ENCODE assay signal across 1 fruit fly cellular context in genomic region chr2L:2579669-2580351, dm6.
TF ChIP-seq lines count a peak whose summit lies in the region.

Gene ND-B17.2, minus strand, starts transcription at chr2L:2580172.
Gene Arpc5, plus strand, starts transcription at chr2L:2580292.

TF ChIP-seq in whole organism, embryonic, 481 proteins besides CTCF, POLR2A, EP300 and RAD21 (continued from another document and continues in another):
- TF ChIP-seq tin (GFP tag; optimal IDR thresholded peaks at IDR 0.05; lab: Kevin White, UChicago), result no peak
- no peak for TF ChIP-seq NC2α (GFP tag; optimal IDR thresholded peaks at IDR 0.05; lab: Kevin White, UChicago)
- no peak for TF ChIP-seq sna (GFP tag; IDR thresholded peaks at IDR 0.05; lab: Robert Waterston, UW; ENCODE audit: partially characterized antibody)
- no peak for TF ChIP-seq CG11560 (tag; IDR thresholded peaks at IDR 0.05; lab: Robert Waterston, UW)
- TF ChIP-seq mld (GFP tag; IDR thresholded peaks at IDR 0.05; lab: Robert Waterston, UW; ENCODE audit: partially characterized antibody), result no peak
- no peak for TF ChIP-seq Drgx (GFP tag; IDR thresholded peaks at IDR 0.05; lab: Robert Waterston, UW)
- no peak for TF ChIP-seq dmrt99B (tag; optimal IDR thresholded peaks at IDR 0.05; lab: Kevin White, UChicago)
- TF ChIP-seq MBD-R2 (GFP tag; IDR thresholded peaks at IDR 0.05; lab: Robert Waterston, UW), result peak; percentile 89
- no peak for TF ChIP-seq Ets65A (GFP tag; lab: Kevin White, UChicago)
- TF ChIP-seq lab (GFP tag; optimal IDR thresholded peaks at IDR 0.05; lab: Kevin White, UChicago), result no peak
- no peak for TF ChIP-seq CG42726 (GFP tag; IDR thresholded peaks at IDR 0.05; lab: Robert Waterston, UW; ENCODE audit: partially characterized antibody)
- no peak for TF ChIP-seq jumu (GFP tag; optimal IDR thresholded peaks at IDR 0.05; lab: Kevin White, UChicago)
- no peak for TF ChIP-seq CG1529 (GFP tag; optimal IDR thresholded peaks at IDR 0.05; lab: Kevin White, UChicago)
- TF ChIP-seq pho (GFP tag; optimal IDR thresholded peaks at IDR 0.05; lab: Kevin White, UChicago), result no peak
- TF ChIP-seq HmgZ (tag; optimal IDR thresholded peaks at IDR 0.05; lab: Kevin White, UChicago), result no peak
- TF ChIP-seq bowl (GFP tag; IDR thresholded peaks at IDR 0.05; lab: Robert Waterston, UW), result no peak
- TF ChIP-seq CG3163 (GFP tag; optimal IDR thresholded peaks at IDR 0.05; lab: Kevin White, UChicago), result no peak
- no peak for TF ChIP-seq CG7372 (GFP tag; IDR thresholded peaks at IDR 0.05; lab: Robert Waterston, UW)
- TF ChIP-seq Lpt (GFP tag; optimal IDR thresholded peaks at IDR 0.05; lab: Kevin White, UChicago), result no peak
- TF ChIP-seq CG12299 (tag; optimal IDR thresholded peaks at IDR 0.05; lab: Kevin White, UChicago), result no peak
- no peak for TF ChIP-seq jing (GFP tag; optimal IDR thresholded peaks at IDR 0.05; lab: Kevin White, UChicago)
- no peak for TF ChIP-seq Asciz (GFP tag; optimal IDR thresholded peaks at IDR 0.05; lab: Kevin White, UChicago)
- no peak for TF ChIP-seq Abd-B (GFP tag; optimal IDR thresholded peaks at IDR 0.05; lab: Kevin White, UChicago)
- TF ChIP-seq Bteb2 (GFP tag; optimal IDR thresholded peaks at IDR 0.05; lab: Kevin White, UChicago), result no peak
- no peak for TF ChIP-seq ttk (GFP tag; IDR thresholded peaks at IDR 0.05; lab: Robert Waterston, UW)
- TF ChIP-seq gro (GFP tag; optimal IDR thresholded peaks at IDR 0.05; lab: Kevin White, UChicago), result no peak
- no peak for TF ChIP-seq Spps (tag; optimal IDR thresholded peaks at IDR 0.05; lab: Kevin White, UChicago)
- TF ChIP-seq fd96Cb (tag; optimal IDR thresholded peaks at IDR 0.05; lab: Kevin White, UChicago), result no peak
- TF ChIP-seq eyg (GFP tag; optimal IDR thresholded peaks at IDR 0.05; lab: Kevin White, UChicago), result no peak
- no peak for TF ChIP-seq ems (GFP tag; optimal IDR thresholded peaks at IDR 0.05; lab: Kevin White, UChicago)
- TF ChIP-seq Sry-β (GFP tag; optimal IDR thresholded peaks at IDR 0.05; lab: Kevin White, UChicago), result no peak
- peak; percentile 74 for TF ChIP-seq pzg (GFP tag; optimal IDR thresholded peaks at IDR 0.05; lab: Kevin White, UChicago)
- no peak for TF ChIP-seq MTF-1 (GFP tag; optimal IDR thresholded peaks at IDR 0.05; lab: Kevin White, UChicago; ENCODE audit: borderline replicate concordance)
- TF ChIP-seq inv (GFP tag; IDR thresholded peaks at IDR 0.05; lab: Robert Waterston, UW; ENCODE audit: partially characterized antibody), result no peak
- TF ChIP-seq oc (tag; optimal IDR thresholded peaks at IDR 0.05; lab: Kevin White, UChicago), result no peak
- TF ChIP-seq ind (GFP tag; optimal IDR thresholded peaks at IDR 0.05; lab: Kevin White, UChicago), result no peak
- no peak for TF ChIP-seq D19B (GFP tag; optimal IDR thresholded peaks at IDR 0.05; lab: Kevin White, UChicago)
- TF ChIP-seq CG6654 (GFP tag; optimal IDR thresholded peaks at IDR 0.05; lab: Kevin White, UChicago), result no peak
- no peak for TF ChIP-seq kni (GFP tag; optimal IDR thresholded peaks at IDR 0.05; lab: Kevin White, UChicago)
- no peak for TF ChIP-seq sc (optimal IDR thresholded peaks at IDR 0.05; lab: Kevin White, UChicago)
- TF ChIP-seq sc (GFP tag; optimal IDR thresholded peaks at IDR 0.05; lab: Kevin White, UChicago), result no peak
- TF ChIP-seq sima (GFP tag; optimal IDR thresholded peaks at IDR 0.05; lab: Kevin White, UChicago), result no peak
- TF ChIP-seq corto (GFP tag; optimal IDR thresholded peaks at IDR 0.05; lab: Kevin White, UChicago), result no peak
- TF ChIP-seq nom (GFP tag; optimal IDR thresholded peaks at IDR 0.05; lab: Kevin White, UChicago), result no peak
- TF ChIP-seq caup (GFP tag; optimal IDR thresholded peaks at IDR 0.05; lab: Kevin White, UChicago; ENCODE audit: severe bottlenecking), result no peak
- TF ChIP-seq CG16813 (GFP tag; IDR thresholded peaks at IDR 0.05; lab: Robert Waterston, UW; ENCODE audit: partially characterized antibody), result no peak
- peak in 1 of 2 experiments; percentile 75 for TF ChIP-seq insv (GFP tag; optimal IDR thresholded peaks at IDR 0.05; lab: Kevin White, UChicago)
- no peak for TF ChIP-seq Aef1 (GFP tag; IDR thresholded peaks at IDR 0.05; lab: Robert Waterston, UW)
- TF ChIP-seq CG33213 (GFP tag; optimal IDR thresholded peaks at IDR 0.05; lab: Kevin White, UChicago), result no peak
- no peak for TF ChIP-seq run (tag; optimal IDR thresholded peaks at IDR 0.05; lab: Kevin White, UChicago)
- TF ChIP-seq CG31441 (GFP tag; IDR thresholded peaks at IDR 0.05; lab: Robert Waterston, UW), result no peak
- TF ChIP-seq Xbp1 (GFP tag; optimal IDR thresholded peaks at IDR 0.05; lab: Kevin White, UChicago), result no peak
- TF ChIP-seq H15 (GFP tag; IDR thresholded peaks at IDR 0.05; lab: Robert Waterston, UW), result no peak
- TF ChIP-seq CG5953 (GFP tag; IDR thresholded peaks at IDR 0.05; lab: Robert Waterston, UW), result no peak
- no peak for TF ChIP-seq cad (GFP tag; optimal IDR thresholded peaks at IDR 0.05; lab: Kevin White, UChicago)
- TF ChIP-seq CG11085 (GFP tag; IDR thresholded peaks at IDR 0.05; lab: Robert Waterston, UW), result no peak
- no peak for TF ChIP-seq jigr1 (GFP tag; IDR thresholded peaks at IDR 0.05; lab: Robert Waterston, UW)
- TF ChIP-seq HLHmδ (GFP tag; optimal IDR thresholded peaks at IDR 0.05; lab: Kevin White, UChicago), result no peak
- no peak for TF ChIP-seq Rx (GFP tag; IDR thresholded peaks at IDR 0.05; lab: Robert Waterston, UW)
- no peak for TF ChIP-seq pb (GFP tag; optimal IDR thresholded peaks at IDR 0.05; lab: Kevin White, UChicago)
- no peak for TF ChIP-seq Hand (GFP tag; optimal IDR thresholded peaks at IDR 0.05; lab: Kevin White, UChicago)
- TF ChIP-seq br (optimal IDR thresholded peaks at IDR 0.05; lab: Kevin White, UChicago), result no peak
- TF ChIP-seq pum (GFP tag; optimal IDR thresholded peaks at IDR 0.05; lab: Kevin White, UChicago), result no peak
- TF ChIP-seq klu (GFP tag; IDR thresholded peaks at IDR 0.05; lab: Robert Waterston, UW), result no peak
- no peak for TF ChIP-seq Hey (tag; optimal IDR thresholded peaks at IDR 0.05; lab: Kevin White, UChicago)
- TF ChIP-seq tll (GFP tag; optimal IDR thresholded peaks at IDR 0.05; lab: Kevin White, UChicago), result peak in 1 of 2 experiments; percentile 7
- no peak for TF ChIP-seq Dbx (GFP tag; IDR thresholded peaks at IDR 0.05; lab: Robert Waterston, UW)
- no peak for TF ChIP-seq CG11696 (GFP tag; IDR thresholded peaks at IDR 0.05; lab: Robert Waterston, UW)
- no peak for TF ChIP-seq CG17612 (GFP tag; IDR thresholded peaks at IDR 0.05; lab: Robert Waterston, UW)
- TF ChIP-seq GATAe (GFP tag; conservative IDR thresholded peaks at IDR 0.05; lab: Robert Waterston, UW), result no peak
- no peak for TF ChIP-seq Six4 (GFP tag; optimal IDR thresholded peaks at IDR 0.05; lab: Kevin White, UChicago)
- TF ChIP-seq CG17385 (GFP tag; optimal IDR thresholded peaks at IDR 0.05; lab: Kevin White, UChicago), result no peak
- no peak for TF ChIP-seq lmd (GFP tag; IDR thresholded peaks at IDR 0.05; lab: Robert Waterston, UW)
- no peak for TF ChIP-seq CrebB (tag; optimal IDR thresholded peaks at IDR 0.05; lab: Kevin White, UChicago)
- no peak for TF ChIP-seq vfl (GFP tag; optimal IDR thresholded peaks at IDR 0.05; lab: Kevin White, UChicago)
- no peak for TF ChIP-seq CG18764 (GFP tag; optimal IDR thresholded peaks at IDR 0.05; lab: Kevin White, UChicago)
- no peak for TF ChIP-seq CG30431 (GFP tag; optimal IDR thresholded peaks at IDR 0.05; lab: Kevin White, UChicago)
- TF ChIP-seq onecut (GFP tag; IDR thresholded peaks at IDR 0.05; lab: Robert Waterston, UW), result no peak
- no peak for TF ChIP-seq CG6272 (GFP tag; IDR thresholded peaks at IDR 0.05; lab: Robert Waterston, UW)
- TF ChIP-seq CG6683 (GFP tag; optimal IDR thresholded peaks at IDR 0.05; lab: Kevin White, UChicago), result no peak
- TF ChIP-seq CG8478 (optimal IDR thresholded peaks at IDR 0.05; lab: Kevin White, UChicago), result no peak
- TF ChIP-seq bsh (GFP tag; optimal IDR thresholded peaks at IDR 0.05; lab: Kevin White, UChicago), result no peak
- TF ChIP-seq CG2129 (GFP tag; IDR thresholded peaks at IDR 0.05; lab: Robert Waterston, UW; ENCODE audit: partially characterized antibody), result no peak
- TF ChIP-seq Jarid2 (GFP tag; optimal IDR thresholded peaks at IDR 0.05; lab: Kevin White, UChicago), result no peak
- TF ChIP-seq row (GFP tag; IDR thresholded peaks at IDR 0.05; lab: Robert Waterston, UW), result peak; percentile 75
- no peak for TF ChIP-seq CG12155 (GFP tag; optimal IDR thresholded peaks at IDR 0.05; lab: Kevin White, UChicago)
- TF ChIP-seq knrl (GFP tag; IDR thresholded peaks at IDR 0.05; lab: Robert Waterston, UW; ENCODE audit: partially characterized antibody), result no peak
- no peak for TF ChIP-seq CG16863 (GFP tag; optimal IDR thresholded peaks at IDR 0.05; lab: Kevin White, UChicago)
- TF ChIP-seq da (GFP tag; optimal IDR thresholded peaks at IDR 0.05; lab: Kevin White, UChicago), result no peak
- no peak for TF ChIP-seq CG13296 (GFP tag; optimal IDR thresholded peaks at IDR 0.05; lab: Kevin White, UChicago)
- peak; percentile 30 for TF ChIP-seq Sry-δ (GFP tag; optimal IDR thresholded peaks at IDR 0.05; lab: Kevin White, UChicago)
- TF ChIP-seq Usf (GFP tag; optimal IDR thresholded peaks at IDR 0.05; lab: Kevin White, UChicago), result no peak
- no peak for TF ChIP-seq D19A (tag; optimal IDR thresholded peaks at IDR 0.05; lab: Kevin White, UChicago)
- no peak for TF ChIP-seq hbn (GFP tag; IDR thresholded peaks at IDR 0.05; lab: Robert Waterston, UW; ENCODE audit: partially characterized antibody)
- no peak for TF ChIP-seq CG6175 (GFP tag; IDR thresholded peaks at IDR 0.05; lab: Robert Waterston, UW)
- peak; percentile 88 for TF ChIP-seq Sin3A (optimal IDR thresholded peaks at IDR 0.05; lab: Kevin White, UChicago)
- no peak for TF ChIP-seq ac (GFP tag; optimal IDR thresholded peaks at IDR 0.05; lab: Kevin White, UChicago)
- no peak for TF ChIP-seq zen2 (GFP tag; IDR thresholded peaks at IDR 0.05; lab: Robert Waterston, UW; ENCODE audit: partially characterized antibody)
- no peak for TF ChIP-seq Optix (GFP tag; IDR thresholded peaks at IDR 0.05; lab: Robert Waterston, UW)
- TF ChIP-seq CG6791 (GFP tag; IDR thresholded peaks at IDR 0.05; lab: Robert Waterston, UW; ENCODE audit: partially characterized antibody), result no peak
- TF ChIP-seq prd (optimal IDR thresholded peaks at IDR 0.05; lab: Kevin White, UChicago), result no peak
- no peak for TF ChIP-seq prd (GFP tag; IDR thresholded peaks at IDR 0.05; lab: Robert Waterston, UW)
- TF ChIP-seq seq (GFP tag; IDR thresholded peaks at IDR 0.05; lab: Robert Waterston, UW), result no peak
- TF ChIP-seq CG14014 (GFP tag; IDR thresholded peaks at IDR 0.05; lab: Robert Waterston, UW), result no peak
- no peak for TF ChIP-seq B-H1 (GFP tag; IDR thresholded peaks at IDR 0.05; lab: Robert Waterston, UW)
- no peak for TF ChIP-seq CG7271 (tag; optimal IDR thresholded peaks at IDR 0.05; lab: Kevin White, UChicago)
- TF ChIP-seq CG32767 (GFP tag; IDR thresholded peaks at IDR 0.05; lab: Robert Waterston, UW), result no peak
- TF ChIP-seq CG17359 (tag; optimal IDR thresholded peaks at IDR 0.05; lab: Kevin White, UChicago), result no peak
- no peak for TF ChIP-seq Tbp (GFP tag; optimal IDR thresholded peaks at IDR 0.05; lab: Kevin White, UChicago)
- TF ChIP-seq CG8290 (GFP tag; optimal IDR thresholded peaks at IDR 0.05; lab: Kevin White, UChicago), result peak; percentile 54
- no peak for TF ChIP-seq CG8290 (tag; optimal IDR thresholded peaks at IDR 0.05; lab: Kevin White, UChicago)
- no peak for TF ChIP-seq Hmr (GFP tag; optimal IDR thresholded peaks at IDR 0.05; lab: Kevin White, UChicago)
- no peak for TF ChIP-seq CG2202 (tag; optimal IDR thresholded peaks at IDR 0.05; lab: Kevin White, UChicago)
- TF ChIP-seq Max (GFP tag; optimal IDR thresholded peaks at IDR 0.05; lab: Kevin White, UChicago), result no peak
- TF ChIP-seq so (GFP tag; IDR thresholded peaks at IDR 0.05; lab: Robert Waterston, UW), result no peak
- no peak for TF ChIP-seq Dip2 (GFP tag; IDR thresholded peaks at IDR 0.05; lab: Robert Waterston, UW)
- TF ChIP-seq schlank (tag; optimal IDR thresholded peaks at IDR 0.05; lab: Kevin White, UChicago), result no peak
- no peak for TF ChIP-seq salm (tag; optimal IDR thresholded peaks at IDR 0.05; lab: Kevin White, UChicago)
- no peak for TF ChIP-seq Dfd (GFP tag; optimal IDR thresholded peaks at IDR 0.05; lab: Kevin White, UChicago)
- TF ChIP-seq crc (GFP tag; optimal IDR thresholded peaks at IDR 0.05; lab: Kevin White, UChicago), result no peak
- peak; percentile 83 for TF ChIP-seq Elba2 (GFP tag; optimal IDR thresholded peaks at IDR 0.05; lab: Kevin White, UChicago)
- TF ChIP-seq CG9876 (GFP tag; optimal IDR thresholded peaks at IDR 0.05; lab: Kevin White, UChicago), result no peak
- TF ChIP-seq CkIIα-i1 (GFP tag; IDR thresholded peaks at IDR 0.05; lab: Robert Waterston, UW), result no peak
- no peak for TF ChIP-seq ase (GFP tag; IDR thresholded peaks at IDR 0.05; lab: Robert Waterston, UW)
- TF ChIP-seq CG3065 (GFP tag; optimal IDR thresholded peaks at IDR 0.05; lab: Kevin White, UChicago), result no peak
- TF ChIP-seq crp (GFP tag; optimal IDR thresholded peaks at IDR 0.05; lab: Kevin White, UChicago), result peak in 1 of 2 experiments; percentile 85
- TF ChIP-seq sim (GFP tag; IDR thresholded peaks at IDR 0.05; lab: Robert Waterston, UW), result no peak
- TF ChIP-seq cg (GFP tag; optimal IDR thresholded peaks at IDR 0.05; lab: Kevin White, UChicago), result no peak
- no peak for TF ChIP-seq TFAM (GFP tag; optimal IDR thresholded peaks at IDR 0.05; lab: Kevin White, UChicago)
- TF ChIP-seq CG6813 (GFP tag; optimal IDR thresholded peaks at IDR 0.05; lab: Kevin White, UChicago), result no peak
- TF ChIP-seq CG4282 (GFP tag; optimal IDR thresholded peaks at IDR 0.05; lab: Kevin White, UChicago), result no peak
- TF ChIP-seq yki (optimal IDR thresholded peaks at IDR 0.05; lab: Kevin White, UChicago), result no peak
- TF ChIP-seq Nf-YC (tag; optimal IDR thresholded peaks at IDR 0.05; lab: Kevin White, UChicago), result no peak
- peak; percentile 33 for TF ChIP-seq CG10979 (tag; optimal IDR thresholded peaks at IDR 0.05; lab: Kevin White, UChicago)
- no peak for TF ChIP-seq Neu2 (GFP tag; optimal IDR thresholded peaks at IDR 0.05; lab: Kevin White, UChicago; ENCODE audit: borderline replicate concordance)
- no peak for TF ChIP-seq cato (GFP tag; optimal IDR thresholded peaks at IDR 0.05; lab: Kevin White, UChicago; ENCODE audit: borderline replicate concordance)
- TF ChIP-seq esg (GFP tag; conservative IDR thresholded peaks at IDR 0.05; lab: Robert Waterston, UW), result no peak
- TF ChIP-seq Atf3 (GFP tag; optimal IDR thresholded peaks at IDR 0.05; lab: Kevin White, UChicago), result no peak
- TF ChIP-seq Hr78 (GFP tag; optimal IDR thresholded peaks at IDR 0.05; lab: Kevin White, UChicago), result no peak
- no peak for TF ChIP-seq CG31388 (GFP tag; optimal IDR thresholded peaks at IDR 0.05; lab: Kevin White, UChicago)
- no peak for TF ChIP-seq CG11695 (GFP tag; IDR thresholded peaks at IDR 0.05; lab: Robert Waterston, UW)
